Worm (Caenorhabditis elegans): ENCODE results near the gene drl-1.

Gene drl-1

DNA sequence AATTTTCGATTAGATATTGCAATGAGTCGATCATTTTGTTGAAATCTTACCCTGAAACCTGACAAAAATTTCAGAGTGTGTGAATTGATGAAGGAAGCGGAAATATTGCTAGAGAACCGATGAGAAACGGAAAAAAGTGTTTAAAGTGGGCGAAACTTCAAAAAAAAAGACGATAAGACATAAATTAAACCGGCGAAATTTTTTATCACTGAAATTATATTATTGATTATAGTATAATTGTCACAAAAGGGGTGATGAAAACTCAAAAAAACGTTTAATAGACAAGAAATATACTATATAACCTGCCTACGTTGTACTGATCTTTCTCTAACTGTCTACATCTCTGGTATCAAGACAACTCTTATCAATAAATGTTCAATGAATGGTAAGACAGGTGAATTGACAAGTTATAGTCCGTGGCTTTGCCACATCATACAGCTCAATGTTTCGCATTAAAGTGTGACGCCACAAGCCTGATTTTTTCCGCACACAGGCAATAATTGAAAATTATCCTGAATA is 12.3 kb downstream of the drl-1 start, which contains the start of gene pxmp-4:
Gene pxmp-4 (minus strand): TSS at position 51 of the 519 bp plus-strand sequence.
- TF ChIP-seq lin-35 (GFP tag; optimal IDR thresholded peaks at IDR 0.05): peak in 1 of 2 experiments; percentile 27
- no peak for TF ChIP-seq dpl-1 (GFP tag; optimal IDR thresholded peaks at IDR 0.05)
- no peak for TF ChIP-seq zag-1 (tag; optimal IDR thresholded peaks at IDR 0.05)
- TF ChIP-seq efl-1 (optimal IDR thresholded peaks at IDR 0.05): no peak
- TF ChIP-seq efl-1 (GFP tag; optimal IDR thresholded peaks at IDR 0.05 in 1 of 2): peak in 1 of 2 experiments; percentile 43
- no peak for TF ChIP-seq irx-1 (tag; optimal IDR thresholded peaks at IDR 0.05)
- no peak for TF ChIP-seq pax-3 (tag; optimal IDR thresholded peaks at IDR 0.05)
- TF ChIP-seq elt-3 (tag; optimal IDR thresholded peaks at IDR 0.05): no peak
- TF ChIP-seq ama-1 (optimal IDR thresholded peaks at IDR 0.05): no peak
- peak; percentile 50 for TF ChIP-seq elt-2 (tag; optimal IDR thresholded peaks at IDR 0.05)

DNA sequence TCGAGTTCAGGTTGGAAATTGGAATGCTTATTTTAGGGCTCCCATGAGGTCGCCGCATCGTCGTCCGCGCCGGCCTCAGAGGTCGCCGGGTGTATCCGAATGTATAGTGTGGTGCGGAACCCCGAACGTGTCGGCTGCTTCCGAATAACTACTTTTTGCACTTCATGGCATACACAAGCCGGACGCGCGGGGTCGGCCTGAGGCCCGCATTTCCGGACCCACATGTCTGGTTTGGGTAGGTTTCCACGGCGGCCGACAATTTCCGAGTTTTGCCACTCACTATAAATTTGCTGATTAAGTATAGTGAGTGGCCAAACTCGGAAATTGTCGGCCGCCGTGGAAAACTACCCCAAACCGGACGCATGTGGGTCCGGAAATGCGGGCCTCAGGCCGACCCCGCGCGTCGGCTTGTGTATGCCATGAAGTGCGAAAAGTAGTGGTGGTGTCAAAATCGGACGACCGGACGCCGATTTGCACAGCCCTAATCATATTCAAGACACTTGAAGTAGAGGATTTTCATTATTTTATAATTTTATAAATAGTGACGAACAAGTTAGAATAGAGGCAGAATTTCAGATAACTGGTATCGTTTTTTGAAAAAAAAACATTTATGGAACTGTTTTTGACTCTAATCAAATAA is 13.5 kb downstream of the drl-1 start:
- no peak for TF ChIP-seq ceh-88 (GFP tag; IDR thresholded peaks at IDR 0.05)
- TF ChIP-seq jun-1 (tag; optimal IDR thresholded peaks at IDR 0.05): no peak
- TF ChIP-seq lin-14 (GFP tag; optimal IDR thresholded peaks at IDR 0.05): no peak
- no peak for TF ChIP-seq nhr-20 (tag; optimal IDR thresholded peaks at IDR 0.05)
- TF ChIP-seq hlh-4 (tag; optimal IDR thresholded peaks at IDR 0.05): no peak
- no peak for TF ChIP-seq unc-62 (GFP tag; optimal IDR thresholded peaks at IDR 0.05)
- no peak for TF ChIP-seq nhr-90 (tag; optimal IDR thresholded peaks at IDR 0.05; ENCODE audit: poor library complexity)
- TF ChIP-seq ceh-8 (GFP tag; optimal IDR thresholded peaks at IDR 0.05): no peak

DNA sequence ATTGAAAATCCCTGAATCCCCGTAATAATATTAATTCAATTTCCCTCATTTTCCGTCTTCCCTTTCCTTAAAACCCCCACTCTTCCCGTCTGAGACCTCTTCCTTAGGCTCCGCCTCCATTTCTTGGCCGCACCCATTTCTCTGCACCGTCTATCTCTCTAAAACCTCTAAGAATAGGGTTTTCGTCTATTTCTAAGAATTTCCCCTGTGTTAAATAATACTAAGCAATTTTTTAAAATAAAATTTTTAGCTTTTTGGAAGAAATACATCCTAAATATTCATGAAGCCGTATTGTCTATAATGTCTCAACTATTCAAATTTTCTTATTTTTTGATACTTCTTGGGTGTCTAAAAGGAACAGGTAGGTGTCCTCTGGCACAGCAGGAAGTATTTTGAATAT is 14.6 kb downstream of the drl-1 start, which contains the start of gene cdh-8:
Gene cdh-8 (plus strand): TSS at position 301 of the 400 bp plus-strand sequence.
- peak; percentile 34 for TF ChIP-seq dsc-1 (tag; optimal IDR thresholded peaks at IDR 0.05)
- TF ChIP-seq unc-86 (tag; optimal IDR thresholded peaks at IDR 0.05): no peak
- TF ChIP-seq egl-13 (tag; optimal IDR thresholded peaks at IDR 0.05): peak; percentile 8
- TF ChIP-seq C04F5.9 (tag; optimal IDR thresholded peaks at IDR 0.05): no peak
- no peak for TF ChIP-seq grh-1 (GFP tag; IDR thresholded peaks at IDR 0.05)
- TF ChIP-seq hlh-4 (tag; optimal IDR thresholded peaks at IDR 0.05): no peak
- TF ChIP-seq snpc-4 (tag; optimal IDR thresholded peaks at IDR 0.05): no peak
- TF ChIP-seq fos-1 (tag; optimal IDR thresholded peaks at IDR 0.05): no peak
- TF ChIP-seq nhr-47 (tag; optimal IDR thresholded peaks at IDR 0.05): no peak

DNA sequence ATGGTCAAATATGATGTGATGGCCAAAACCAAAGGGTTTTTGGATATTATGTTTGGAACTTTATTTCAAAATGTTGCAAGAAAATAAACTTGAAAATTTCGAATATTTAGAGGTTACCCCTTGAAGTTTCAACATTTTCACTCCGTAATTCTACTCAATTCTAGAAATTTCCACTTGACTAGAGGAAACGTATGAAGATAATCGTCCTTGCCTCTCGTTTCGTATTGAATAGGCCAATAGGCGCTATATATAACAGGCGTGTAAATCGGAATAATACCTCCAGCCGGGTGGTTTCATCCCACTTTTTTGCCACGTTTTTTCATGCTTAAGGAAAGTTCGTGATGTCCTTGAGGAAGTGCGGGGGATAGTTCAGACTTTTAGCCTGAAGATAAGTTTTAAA is 18.4 kb downstream of the drl-1 start:
- TF ChIP-seq lin-39 (tag; optimal IDR thresholded peaks at IDR 0.05) (no peak), efl-1 (optimal IDR thresholded peaks at IDR 0.05) (no peak), efl-1 (GFP tag; optimal IDR thresholded peaks at IDR 0.05 in 1 of 2) (peak in 1 of 2 experiments; percentile 59)

DNA sequence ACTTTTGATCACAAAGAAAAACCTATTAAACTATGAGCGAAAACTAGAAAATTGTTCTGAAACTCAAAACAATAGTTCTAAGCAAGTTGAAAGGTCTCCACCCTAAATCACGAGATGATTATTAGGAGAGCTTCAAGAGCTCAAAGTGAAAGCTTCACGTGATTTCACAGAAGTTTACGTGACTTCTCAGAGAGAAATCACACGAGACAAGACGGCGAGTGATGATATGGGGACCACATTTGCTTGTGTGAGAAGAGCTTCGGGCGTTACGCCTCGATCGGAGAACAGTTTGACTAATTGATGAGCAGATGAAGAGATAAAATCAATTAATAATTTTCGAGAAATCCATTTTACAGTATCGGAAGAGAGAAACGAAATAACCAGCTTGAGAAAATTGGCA is 40.1 kb downstream of the drl-1 start:
- TF ChIP-seq nhr-19 (GFP tag; conservative IDR thresholded peaks at IDR 0.05) (0 out of 2 replicates have a peak, but pooled peaks have one; percentile 11), rnt-1 (tag; optimal IDR thresholded peaks at IDR 0.05) (peak; percentile 59), nhr-71 (tag; optimal IDR thresholded peaks at IDR 0.05) (peak; percentile 55), lsy-2 (tag; optimal IDR thresholded peaks at IDR 0.05) (peak; percentile 3 to 26), lin-35 (GFP tag; optimal IDR thresholded peaks at IDR 0.05) (no peak), efl-1 (optimal IDR thresholded peaks at IDR 0.05) (no peak), efl-1 (GFP tag; optimal IDR thresholded peaks at IDR 0.05 in 1 of 2) (peak in 1 of 2 experiments; percentile 77)

DNA sequence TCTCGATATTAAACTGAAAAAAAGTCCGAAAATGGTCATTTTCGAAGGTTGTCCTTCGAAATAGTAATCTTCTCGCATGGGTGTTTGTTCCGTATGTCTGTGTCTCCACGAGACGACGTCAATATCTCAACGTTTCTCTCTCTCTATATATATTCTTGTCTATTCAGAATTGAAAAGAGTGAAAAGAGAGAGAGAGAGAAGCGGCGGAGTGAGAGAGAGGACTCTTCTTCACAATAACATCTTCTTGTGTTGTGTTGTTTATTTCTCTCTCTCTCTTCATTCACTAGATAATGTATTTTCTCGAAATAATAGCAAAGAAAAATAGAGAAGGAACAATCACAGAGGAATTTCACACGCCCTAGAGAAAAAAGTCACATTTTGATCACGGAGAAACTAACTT is 41.5 kb downstream of the drl-1 start:
- TF ChIP-seq egl-27 (tag; optimal IDR thresholded peaks at IDR 0.05): no peak
- TF ChIP-seq mab-9 (GFP tag; IDR thresholded peaks at IDR 0.05): no peak
- TF ChIP-seq hlh-17 (GFP tag; optimal IDR thresholded peaks at IDR 0.05; ENCODE audit: borderline replicate concordance): no peak
- TF ChIP-seq C16A3.4 (tag; optimal IDR thresholded peaks at IDR 0.05): no peak
- TF ChIP-seq isw-1 (GFP tag; IDR thresholded peaks at IDR 0.05): peak; percentile 4; the same call in 1 of the 2 replicates
- peak; percentile 19 for TF ChIP-seq lin-13 (GFP tag; optimal IDR thresholded peaks at IDR 0.05)
- TF ChIP-seq efl-1 (optimal IDR thresholded peaks at IDR 0.05): peak; percentile 27 to 35
- peak in 1 of 2 experiments; percentile 45 for TF ChIP-seq efl-1 (GFP tag; optimal IDR thresholded peaks at IDR 0.05 in 1 of 2)
- no peak for TF ChIP-seq irx-1 (tag; optimal IDR thresholded peaks at IDR 0.05)
- TF ChIP-seq mdl-1 (tag; optimal IDR thresholded peaks at IDR 0.05): no peak
- peak; percentile 64 for TF ChIP-seq mep-1 (tag; optimal IDR thresholded peaks at IDR 0.05)
- TF ChIP-seq grh-1 (GFP tag; IDR thresholded peaks at IDR 0.05): no peak
- TF ChIP-seq nhr-11 (tag; optimal IDR thresholded peaks at IDR 0.05): no peak
- peak; percentile 26 to 69 for TF ChIP-seq lsy-2 (tag; optimal IDR thresholded peaks at IDR 0.05)
- peak in 1 of 3 experiments; percentile 29 for TF ChIP-seq ceh-82 (tag; optimal IDR thresholded peaks at IDR 0.05)
- peak in 2 of 3 experiments; percentile 7 to 44 for TF ChIP-seq dpl-1 (GFP tag; optimal IDR thresholded peaks at IDR 0.05)
